Fruit fly (Drosophila melanogaster): ENCODE measurements around the gene CG12025.

DNA sequence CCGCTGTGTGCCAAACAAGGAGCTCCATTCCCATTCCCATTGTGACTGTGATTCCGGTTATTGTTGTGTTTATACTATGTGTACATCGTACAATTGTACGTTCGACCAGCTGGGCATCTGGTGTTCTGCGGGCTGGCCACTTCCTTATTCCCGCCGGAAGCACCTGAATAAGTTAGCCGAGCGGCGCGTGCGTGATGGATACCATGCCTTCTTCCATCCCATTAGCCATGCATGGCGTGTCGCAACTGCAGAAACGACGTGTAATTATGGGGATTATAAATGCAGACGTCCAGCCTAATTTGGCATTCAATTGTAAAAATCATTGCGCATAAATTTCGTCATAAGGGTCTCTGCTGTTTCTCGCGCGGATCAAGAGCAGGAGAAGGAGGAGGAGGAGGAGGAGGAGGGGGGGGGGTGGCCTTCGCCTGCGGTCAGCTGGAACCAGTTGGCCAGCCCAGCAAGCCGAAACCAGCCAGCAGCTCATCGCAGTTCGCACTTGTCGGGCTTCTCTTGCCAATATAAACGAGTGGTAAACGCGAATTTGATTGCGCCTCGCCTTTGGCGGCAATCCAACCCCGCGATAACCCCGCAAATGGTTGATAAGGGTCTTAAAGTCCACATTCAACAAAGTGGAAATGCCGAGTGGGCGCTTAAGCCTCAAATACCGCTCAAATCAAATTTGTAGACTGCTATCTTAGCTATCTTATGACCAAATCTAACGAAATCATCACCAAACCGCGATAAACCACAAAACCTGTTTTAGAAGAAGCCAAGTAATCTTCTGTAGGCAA is 986 bp downstream of the CG12025 start:
- TF ChIP-seq Myc (optimal IDR thresholded peaks at IDR 0.05) (no peak), ttk (optimal IDR thresholded peaks at IDR 0.05) (peak; percentile 92), insv (optimal IDR thresholded peaks at IDR 0.05) (no peak), Sin3A (optimal IDR thresholded peaks at IDR 0.05) (no peak), h (optimal IDR thresholded peaks at IDR 0.05) (no peak)

Data from Kc167 (cell line).